Fruit fly (Drosophila melanogaster): ENCODE results near the gene lz.

DNA sequence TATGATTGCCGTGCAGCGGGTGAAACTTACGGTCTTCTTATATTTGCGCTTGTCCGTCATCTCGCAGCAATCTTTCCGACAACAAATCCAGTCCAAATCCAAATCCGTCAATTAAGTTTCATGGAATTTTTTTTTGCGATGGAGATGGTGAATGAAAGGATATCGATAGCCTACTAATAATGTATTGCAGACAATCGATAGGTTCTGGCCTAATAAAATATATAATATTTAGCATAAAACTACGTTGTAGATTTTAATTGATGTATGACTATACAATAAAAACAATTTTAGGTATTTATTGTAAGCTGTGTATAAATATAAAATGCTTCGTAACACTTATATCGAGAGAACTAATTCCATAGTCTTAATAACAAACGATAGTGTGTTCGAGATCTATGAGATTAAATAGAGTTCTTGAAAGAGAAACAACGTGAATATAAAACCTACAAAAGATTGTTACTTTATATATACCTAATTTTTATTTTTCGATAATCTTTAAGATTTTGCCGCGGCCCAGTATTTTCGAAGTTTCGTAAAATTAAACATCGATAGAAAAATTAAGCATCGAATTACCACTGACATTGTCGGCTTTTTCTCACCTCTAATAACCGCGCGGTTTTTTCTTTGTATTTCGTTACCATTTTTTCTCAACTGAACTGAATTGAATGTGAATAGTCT is 11.5 kb upstream of the lz start, which contains the start of the genes Cfp1 and Aladin:
- no peak for TF ChIP-seq CTCF (optimal IDR thresholded peaks at IDR 0.05)
- no peak for TF ChIP-seq CG8478 (optimal IDR thresholded peaks at IDR 0.05)

Data from S2 (cell line).